Fruit fly (Drosophila melanogaster): Measurements from ENCODE around the gene Fuca.

The Fuca gene

dm6 chr3L:11491222-11491873 lies 31.2 kb downstream of the Fuca start (continued):
- TF ChIP-seq unpg (GFP tag; optimal IDR thresholded peaks at IDR 0.05) (peak; percentile 64), cas (GFP tag; IDR thresholded peaks at IDR 0.05) (no peak), Dbx (GFP tag; IDR thresholded peaks at IDR 0.05) (peak; percentile 64), CG11093 (GFP tag; IDR thresholded peaks at IDR 0.05) (no peak), CG12104 (GFP tag; optimal IDR thresholded peaks at IDR 0.05) (peak; percentile 15), sc (optimal IDR thresholded peaks at IDR 0.05) (no peak), sc (GFP tag; optimal IDR thresholded peaks at IDR 0.05) (no peak), CG3281 (GFP tag; optimal IDR thresholded peaks at IDR 0.05) (peak; percentile 69), CG1832 (GFP tag; optimal IDR thresholded peaks at IDR 0.05) (peak; percentile 21), kni (GFP tag; optimal IDR thresholded peaks at IDR 0.05) (no peak), CG10274 (GFP tag; optimal IDR thresholded peaks at IDR 0.05) (peak; percentile 30), CG8765 (GFP tag; IDR thresholded peaks at IDR 0.05) (no peak), CG1529 (GFP tag; optimal IDR thresholded peaks at IDR 0.05) (no peak), bab2 (GFP tag; optimal IDR thresholded peaks at IDR 0.05) (peak; percentile 63), hbn (GFP tag; IDR thresholded peaks at IDR 0.05; ENCODE audit: partially characterized antibody) (no peak), CG11560 (tag; IDR thresholded peaks at IDR 0.05) (no peak), Nf-YA (GFP tag; IDR thresholded peaks at IDR 0.05) (peak; percentile 39; the same call in 1 of the 2 replicates), CG2202 (tag; optimal IDR thresholded peaks at IDR 0.05) (no peak), CG4424 (GFP tag; optimal IDR thresholded peaks at IDR 0.05) (peak; percentile 34), CG1792 (GFP tag; optimal IDR thresholded peaks at IDR 0.05) (peak; percentile 17), CG9215 (GFP tag; IDR thresholded peaks at IDR 0.05) (no peak), fru (optimal IDR thresholded peaks at IDR 0.05) (no peak), CG2678 (tag; optimal IDR thresholded peaks at IDR 0.05) (peak; percentile 78), CG10543 (GFP tag; optimal IDR thresholded peaks at IDR 0.05) (peak; percentile 37), CG9797 (GFP tag; optimal IDR thresholded peaks at IDR 0.05) (no peak), CG10366 (GFP tag; IDR thresholded peaks at IDR 0.05) (peak; percentile 69; the same call in 1 of the 2 replicates), CG31365 (tag; optimal IDR thresholded peaks at IDR 0.05) (no peak), Sin3A (optimal IDR thresholded peaks at IDR 0.05) (no peak), Hmr (GFP tag; optimal IDR thresholded peaks at IDR 0.05) (peak; percentile 64), CG15601 (tag; optimal IDR thresholded peaks at IDR 0.05) (no peak), jumu (GFP tag; optimal IDR thresholded peaks at IDR 0.05) (peak; percentile 31), phol (tag; optimal IDR thresholded peaks at IDR 0.05) (peak; percentile 60), gsb (GFP tag; IDR thresholded peaks at IDR 0.05) (peak; percentile 65), CG10462 (GFP tag; optimal IDR thresholded peaks at IDR 0.05) (no peak), CG7271 (tag; optimal IDR thresholded peaks at IDR 0.05) (no peak), CG5245 (GFP tag; optimal IDR thresholded peaks at IDR 0.05) (peak; percentile 35), Gsc (GFP tag; IDR thresholded peaks at IDR 0.05) (no peak), CG18262 (tag; optimal IDR thresholded peaks at IDR 0.05) (peak; percentile 66), sug (tag; optimal IDR thresholded peaks at IDR 0.05) (peak; percentile 45), vnd (GFP tag; IDR thresholded peaks at IDR 0.05; ENCODE audit: partially characterized antibody) (no peak), CG5953 (GFP tag; IDR thresholded peaks at IDR 0.05) (0 out of 2 replicates have a peak, but pooled peaks have one; percentile 33), YL-1 (GFP tag; optimal IDR thresholded peaks at IDR 0.05) (no peak), Kr (GFP tag; optimal IDR thresholded peaks at IDR 0.05) (no peak), Hsf (GFP tag; optimal IDR thresholded peaks at IDR 0.05) (peak; percentile 43), Fer1 (GFP tag; optimal IDR thresholded peaks at IDR 0.05) (peak; percentile 62), mld (GFP tag; IDR thresholded peaks at IDR 0.05; ENCODE audit: partially characterized antibody) (no peak), gsb-n (tag; optimal IDR thresholded peaks at IDR 0.05) (peak; percentile 37), sim (GFP tag; IDR thresholded peaks at IDR 0.05) (no peak), NfI (GFP tag; optimal IDR thresholded peaks at IDR 0.05) (peak; percentile 67), dysf (GFP tag; IDR thresholded peaks at IDR 0.05) (peak; percentile 80), abd-A (tag; optimal IDR thresholded peaks at IDR 0.05) (no peak)
